In genomic region chr3R:9417577-9418334, dm6 we compare ENCODE assay signal across 1 fruit fly cellular context.
TF ChIP-seq lines count a peak whose summit lies in the region.

Gene ps, plus strand, starts transcription at chr3R:9417940.

TF ChIP-seq in whole organism, embryonic, 481 proteins besides CTCF, POLR2A, EP300 and RAD21 (continued from another document):
- TF ChIP-seq CG16779 (GFP tag; IDR thresholded peaks at IDR 0.05; lab: Robert Waterston, UW) (no peak), CG4360 (GFP tag; IDR thresholded peaks at IDR 0.05; lab: Robert Waterston, UW) (no peak), croc (GFP tag; conservative IDR thresholded peaks at IDR 0.05; lab: Robert Waterston, UW) (no peak), dm (GFP tag; optimal IDR thresholded peaks at IDR 0.05; lab: Kevin White, UChicago) (no peak), Nf-YC (tag; optimal IDR thresholded peaks at IDR 0.05; lab: Kevin White, UChicago) (peak; percentile 26), ato (GFP tag; IDR thresholded peaks at IDR 0.05; lab: Robert Waterston, UW; ENCODE audit: partially characterized antibody) (no peak), CG11247 (GFP tag; IDR thresholded peaks at IDR 0.05; lab: Robert Waterston, UW) (no peak), gfzf (GFP tag; optimal IDR thresholded peaks at IDR 0.05; lab: Kevin White, UChicago) (no peak), CG10543 (GFP tag; optimal IDR thresholded peaks at IDR 0.05; lab: Kevin White, UChicago) (peak; percentile 77), nom (GFP tag; optimal IDR thresholded peaks at IDR 0.05; lab: Kevin White, UChicago) (peak; percentile 50), psq (GFP tag; optimal IDR thresholded peaks at IDR 0.05; lab: Kevin White, UChicago) (no peak), nau (GFP tag; optimal IDR thresholded peaks at IDR 0.05; lab: Kevin White, UChicago) (no peak), CG6654 (GFP tag; optimal IDR thresholded peaks at IDR 0.05; lab: Kevin White, UChicago) (no peak), fd64A (GFP tag; optimal IDR thresholded peaks at IDR 0.05; lab: Kevin White, UChicago) (no peak), Drgx (GFP tag; IDR thresholded peaks at IDR 0.05; lab: Robert Waterston, UW) (no peak), fd102C (GFP tag; optimal IDR thresholded peaks at IDR 0.05; lab: Kevin White, UChicago) (no peak), hth (optimal IDR thresholded peaks at IDR 0.05; lab: Kevin White, UChicago) (no peak), CG15269 (tag; optimal IDR thresholded peaks at IDR 0.05; lab: Kevin White, UChicago) (peak; percentile 22), CG3163 (GFP tag; optimal IDR thresholded peaks at IDR 0.05; lab: Kevin White, UChicago) (peak; percentile 80), MBD-R2 (GFP tag; IDR thresholded peaks at IDR 0.05; lab: Robert Waterston, UW) (no peak), BEAF-32 (GFP tag; optimal IDR thresholded peaks at IDR 0.05; lab: Kevin White, UChicago) (no peak), CG14014 (GFP tag; IDR thresholded peaks at IDR 0.05; lab: Robert Waterston, UW) (no peak), CG13123 (GFP tag; optimal IDR thresholded peaks at IDR 0.05; lab: Kevin White, UChicago) (no peak), Doc3 (GFP tag; IDR thresholded peaks at IDR 0.05; lab: Robert Waterston, UW; ENCODE audit: partially characterized antibody) (no peak), CG4854 (GFP tag; optimal IDR thresholded peaks at IDR 0.05; lab: Kevin White, UChicago) (no peak), CG33557 (GFP tag; optimal IDR thresholded peaks at IDR 0.05; lab: Kevin White, UChicago) (no peak), Vsx1 (GFP tag; optimal IDR thresholded peaks at IDR 0.05; lab: Kevin White, UChicago) (no peak), Hey (tag; optimal IDR thresholded peaks at IDR 0.05; lab: Kevin White, UChicago) (no peak), lbe (GFP tag; optimal IDR thresholded peaks at IDR 0.05; lab: Kevin White, UChicago) (peak; percentile 7), knrl (GFP tag; IDR thresholded peaks at IDR 0.05; lab: Robert Waterston, UW; ENCODE audit: partially characterized antibody) (no peak), CG31441 (GFP tag; IDR thresholded peaks at IDR 0.05; lab: Robert Waterston, UW) (no peak), CG3838 (GFP tag; optimal IDR thresholded peaks at IDR 0.05; lab: Kevin White, UChicago) (no peak), her (GFP tag; optimal IDR thresholded peaks at IDR 0.05; lab: Kevin White, UChicago) (peak; percentile 42), CG7556 (GFP tag; optimal IDR thresholded peaks at IDR 0.05; lab: Kevin White, UChicago) (no peak), CG8944 (GFP tag; optimal IDR thresholded peaks at IDR 0.05; lab: Kevin White, UChicago) (no peak), Usf (GFP tag; optimal IDR thresholded peaks at IDR 0.05; lab: Kevin White, UChicago) (no peak), HLH54F (GFP tag; optimal IDR thresholded peaks at IDR 0.05; lab: Kevin White, UChicago) (no peak), CG7928 (GFP tag; optimal IDR thresholded peaks at IDR 0.05; lab: Kevin White, UChicago) (no peak), CG33213 (GFP tag; optimal IDR thresholded peaks at IDR 0.05; lab: Kevin White, UChicago) (no peak), pho (GFP tag; optimal IDR thresholded peaks at IDR 0.05; lab: Kevin White, UChicago) (no peak), CG18619 (GFP tag; optimal IDR thresholded peaks at IDR 0.05; lab: Kevin White, UChicago) (no peak), vfl (GFP tag; optimal IDR thresholded peaks at IDR 0.05; lab: Kevin White, UChicago) (no peak), Ada2b (GFP tag; IDR thresholded peaks at IDR 0.05; lab: Robert Waterston, UW) (no peak), CG11695 (GFP tag; IDR thresholded peaks at IDR 0.05; lab: Robert Waterston, UW) (no peak), CG10979 (tag; optimal IDR thresholded peaks at IDR 0.05; lab: Kevin White, UChicago) (no peak), sna (GFP tag; IDR thresholded peaks at IDR 0.05; lab: Robert Waterston, UW; ENCODE audit: partially characterized antibody) (no peak), fd3F (GFP tag; optimal IDR thresholded peaks at IDR 0.05; lab: Kevin White, UChicago) (no peak), da (GFP tag; optimal IDR thresholded peaks at IDR 0.05; lab: Kevin White, UChicago) (no peak), CG12744 (GFP tag; optimal IDR thresholded peaks at IDR 0.05; lab: Kevin White, UChicago) (no peak), CG8359 (GFP tag; optimal IDR thresholded peaks at IDR 0.05; lab: Kevin White, UChicago; ENCODE audit: borderline replicate concordance) (no peak), CG6765 (GFP tag; optimal IDR thresholded peaks at IDR 0.05; lab: Kevin White, UChicago) (no peak), CG11085 (GFP tag; IDR thresholded peaks at IDR 0.05; lab: Robert Waterston, UW) (no peak), Aef1 (GFP tag; IDR thresholded peaks at IDR 0.05; lab: Robert Waterston, UW) (no peak), Lpt (GFP tag; optimal IDR thresholded peaks at IDR 0.05; lab: Kevin White, UChicago) (no peak), CG6683 (GFP tag; optimal IDR thresholded peaks at IDR 0.05; lab: Kevin White, UChicago) (no peak), luna (GFP tag; optimal IDR thresholded peaks at IDR 0.05; lab: Kevin White, UChicago) (no peak), slbo (GFP tag; IDR thresholded peaks at IDR 0.05; lab: Robert Waterston, UW) (no peak), Lim3 (GFP tag; IDR thresholded peaks at IDR 0.05; lab: Robert Waterston, UW) (no peak), CG16863 (GFP tag; optimal IDR thresholded peaks at IDR 0.05; lab: Kevin White, UChicago) (no peak), CG34422 (GFP tag; IDR thresholded peaks at IDR 0.05; lab: Robert Waterston, UW) (no peak), PHDP (tag; optimal IDR thresholded peaks at IDR 0.05; lab: Kevin White, UChicago) (no peak), CG18764 (GFP tag; optimal IDR thresholded peaks at IDR 0.05; lab: Kevin White, UChicago) (no peak), Ets65A (GFP tag; lab: Kevin White, UChicago) (no peak), CoRest (tag; optimal IDR thresholded peaks at IDR 0.05; lab: Kevin White, UChicago) (no peak), CG9876 (GFP tag; optimal IDR thresholded peaks at IDR 0.05; lab: Kevin White, UChicago) (no peak), Oli (tag; optimal IDR thresholded peaks at IDR 0.05; lab: Kevin White, UChicago) (no peak), CG42726 (GFP tag; IDR thresholded peaks at IDR 0.05; lab: Robert Waterston, UW; ENCODE audit: partially characterized antibody) (no peak), GATAe (GFP tag; conservative IDR thresholded peaks at IDR 0.05; lab: Robert Waterston, UW) (no peak), fru (optimal IDR thresholded peaks at IDR 0.05; lab: Kevin White, UChicago) (no peak), oc (tag; optimal IDR thresholded peaks at IDR 0.05; lab: Kevin White, UChicago) (no peak), HLH3B (GFP tag; IDR thresholded peaks at IDR 0.05; lab: Robert Waterston, UW) (no peak), tio (GFP tag; optimal IDR thresholded peaks at IDR 0.05; lab: Kevin White, UChicago) (no peak), dpn (GFP tag; optimal IDR thresholded peaks at IDR 0.05; lab: Kevin White, UChicago) (no peak), CG8478 (optimal IDR thresholded peaks at IDR 0.05; lab: Kevin White, UChicago) (no peak), abd-A (tag; optimal IDR thresholded peaks at IDR 0.05; lab: Kevin White, UChicago) (no peak), CG32772 (GFP tag; IDR thresholded peaks at IDR 0.05; lab: Robert Waterston, UW) (no peak), ranshi (GFP tag; IDR thresholded peaks at IDR 0.05; lab: Robert Waterston, UW) (no peak), hb (GFP tag; IDR thresholded peaks at IDR 0.05; lab: Robert Waterston, UW; ENCODE audit: partially characterized antibody) (no peak), repo (GFP tag; optimal IDR thresholded peaks at IDR 0.05; lab: Kevin White, UChicago) (no peak), Sry-β (GFP tag; optimal IDR thresholded peaks at IDR 0.05; lab: Kevin White, UChicago) (no peak), CG13424 (tag; optimal IDR thresholded peaks at IDR 0.05; lab: Kevin White, UChicago) (no peak), CG8290 (GFP tag; optimal IDR thresholded peaks at IDR 0.05; lab: Kevin White, UChicago) (no peak), CG8290 (tag; optimal IDR thresholded peaks at IDR 0.05; lab: Kevin White, UChicago) (no peak)
TF ChIP-seq in whole organism, embryonic: peak in this region for 64.
